Fruit fly (Drosophila melanogaster): ENCODE data around the gene SH3PX1.
A peak's percentile ranks its signal among the peaks of the same experiment; 100 is the strongest.

The SH3PX1 gene

DNA sequence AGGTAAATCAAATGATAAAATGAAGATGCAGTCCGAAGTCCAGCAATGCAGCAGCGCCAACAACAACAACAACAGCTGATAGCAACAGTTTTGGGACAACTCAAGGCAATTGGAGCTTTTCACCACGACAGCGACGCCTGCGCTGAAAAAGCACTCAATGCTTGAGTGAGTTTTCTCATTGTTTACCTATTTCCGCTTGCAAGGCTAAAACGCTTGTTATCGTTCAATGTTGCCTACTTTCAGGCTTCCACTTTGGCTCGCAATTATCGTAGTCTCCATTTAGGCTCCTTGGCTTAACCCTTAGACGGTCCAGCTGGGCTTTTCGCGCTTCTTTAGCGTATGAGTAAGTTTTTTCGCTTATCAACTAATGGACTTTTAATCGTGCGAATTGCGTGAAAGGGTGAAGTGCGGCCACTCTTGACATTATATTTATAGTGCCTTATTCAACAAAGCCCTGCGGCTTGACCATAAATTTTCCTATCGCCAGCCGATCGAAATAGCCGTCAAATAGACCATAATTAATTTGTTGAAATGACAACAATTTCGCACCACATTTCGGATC lies 48.5 kb upstream of the SH3PX1 start (continued):
- TF ChIP-seq D19B (GFP tag; optimal IDR thresholded peaks at IDR 0.05), result no peak
- no peak for TF ChIP-seq Doc2 (GFP tag; IDR thresholded peaks at IDR 0.05)
- peak; percentile 79 for TF ChIP-seq sens (GFP tag)
- no peak for TF ChIP-seq shn (GFP tag; optimal IDR thresholded peaks at IDR 0.05)
- no peak for TF ChIP-seq Ssrp (tag; optimal IDR thresholded peaks at IDR 0.05)
- TF ChIP-seq CG17568 (GFP tag; optimal IDR thresholded peaks at IDR 0.05), result peak; percentile 41
- TF ChIP-seq CG10209 (GFP tag; optimal IDR thresholded peaks at IDR 0.05), result no peak
- no peak for TF ChIP-seq CG14014 (GFP tag; IDR thresholded peaks at IDR 0.05)
- peak; percentile 91 for TF ChIP-seq Med (GFP tag)
- no peak for TF ChIP-seq gce (GFP tag; IDR thresholded peaks at IDR 0.05)
- TF ChIP-seq org-1 (GFP tag; optimal IDR thresholded peaks at IDR 0.05), result no peak
- peak; percentile 73 for TF ChIP-seq HmgZ (tag; optimal IDR thresholded peaks at IDR 0.05)
- peak; percentile 12 for TF ChIP-seq wek (GFP tag; optimal IDR thresholded peaks at IDR 0.05)
- TF ChIP-seq otp (GFP tag; IDR thresholded peaks at IDR 0.05), result no peak
- no peak for TF ChIP-seq hb (GFP tag; IDR thresholded peaks at IDR 0.05; ENCODE audit: partially characterized antibody)
- no peak for TF ChIP-seq hkb (optimal IDR thresholded peaks at IDR 0.05)
- peak; percentile 24; the same call in 1 of the 2 replicates for TF ChIP-seq hkb (GFP tag; IDR thresholded peaks at IDR 0.05)
- TF ChIP-seq CG13287 (GFP tag; IDR thresholded peaks at IDR 0.05; ENCODE audit: partially characterized antibody), result peak; percentile 24; the same call in 1 of the 2 replicates
- TF ChIP-seq caup (GFP tag; optimal IDR thresholded peaks at IDR 0.05; ENCODE audit: severe bottlenecking), result peak; percentile 45
- TF ChIP-seq Hmx (GFP tag; optimal IDR thresholded peaks at IDR 0.05), result no peak
- TF ChIP-seq Hmr (GFP tag; optimal IDR thresholded peaks at IDR 0.05), result peak; percentile 39
- TF ChIP-seq Fer3 (tag; optimal IDR thresholded peaks at IDR 0.05), result peak; percentile 15
- TF ChIP-seq CG17359 (tag; optimal IDR thresholded peaks at IDR 0.05), result peak; percentile 4
- no peak for TF ChIP-seq ken (GFP tag; IDR thresholded peaks at IDR 0.05)
- no peak for TF ChIP-seq CG15601 (tag; optimal IDR thresholded peaks at IDR 0.05)
- peak; percentile 47 for TF ChIP-seq PHDP (tag; optimal IDR thresholded peaks at IDR 0.05)
- TF ChIP-seq slbo (GFP tag; IDR thresholded peaks at IDR 0.05), result peak; percentile 28; the same call in 1 of the 2 replicates
- TF ChIP-seq pita (GFP tag; optimal IDR thresholded peaks at IDR 0.05), result no peak
- TF ChIP-seq pfk (GFP tag; optimal IDR thresholded peaks at IDR 0.05), result no peak
- no peak for TF ChIP-seq prd (optimal IDR thresholded peaks at IDR 0.05)
- TF ChIP-seq prd (GFP tag; IDR thresholded peaks at IDR 0.05), result no peak
- TF ChIP-seq YL-1 (GFP tag; optimal IDR thresholded peaks at IDR 0.05), result no peak
- TF ChIP-seq Atf3 (GFP tag; optimal IDR thresholded peaks at IDR 0.05), result no peak
- TF ChIP-seq insv (GFP tag; optimal IDR thresholded peaks at IDR 0.05), result no peak
- TF ChIP-seq Spps (tag; optimal IDR thresholded peaks at IDR 0.05), result no peak
- TF ChIP-seq pb (GFP tag; optimal IDR thresholded peaks at IDR 0.05), result peak; percentile 52
- no peak for TF ChIP-seq phol (tag; optimal IDR thresholded peaks at IDR 0.05)
- TF ChIP-seq NfI (GFP tag; optimal IDR thresholded peaks at IDR 0.05), result peak; percentile 32
- no peak for TF ChIP-seq Deaf1 (tag; optimal IDR thresholded peaks at IDR 0.05)
- TF ChIP-seq Rx (GFP tag; IDR thresholded peaks at IDR 0.05), result no peak
- peak; percentile 7 for TF ChIP-seq CG12391 (tag; optimal IDR thresholded peaks at IDR 0.05)
- TF ChIP-seq CG3163 (GFP tag; optimal IDR thresholded peaks at IDR 0.05), result peak; percentile 64
- peak; percentile 20 for TF ChIP-seq Meics (GFP tag; optimal IDR thresholded peaks at IDR 0.05)
- no peak for TF ChIP-seq disco-r (GFP tag; optimal IDR thresholded peaks at IDR 0.05)
- TF ChIP-seq bcd (GFP tag; optimal IDR thresholded peaks at IDR 0.05), result peak; percentile 22
- no peak for TF ChIP-seq CG2202 (tag; optimal IDR thresholded peaks at IDR 0.05)
- peak; percentile 23 for TF ChIP-seq fd64A (GFP tag; optimal IDR thresholded peaks at IDR 0.05)
- peak; percentile 25 for TF ChIP-seq CG3281 (GFP tag; optimal IDR thresholded peaks at IDR 0.05)
- no peak for TF ChIP-seq fu2 (GFP tag; optimal IDR thresholded peaks at IDR 0.05)
- no peak for TF ChIP-seq zf30C (GFP tag; optimal IDR thresholded peaks at IDR 0.05)

Data from whole organism, embryonic.